Fruit fly (Drosophila melanogaster) whole organism, embryonic: ENCODE measurements around the gene ND-PDSW.
A peak's percentile ranks its signal among the peaks of the same experiment; 100 is the strongest.

ENCODE experiments used
- Adf1 ChIP-seq: fragments of 200-800 bp; sonication (Bioruptor generic); IDR thresholded peaks from 2 replicates; pipeline ENCODE4 v1.3.6; 2022; ENCODE audit warnings: missing biosample characterization, missing genetic modification characterization
- Bdp1 ChIP-seq: fragments of 200-800 bp; sonication (Bioruptor generic); optimal IDR thresholded peaks from 3 replicates; lab custom pipeline; 2016; ENCODE audit warnings: missing biosample characterization, missing genetic modification characterization
- CG12744 ChIP-seq: fragments of 200-800 bp; sonication (Bioruptor generic); optimal IDR thresholded peaks from 2 replicates; lab custom pipeline; 2016; ENCODE audit warnings: missing biosample characterization, missing genetic modification characterization
- CG12942 ChIP-seq: fragments of 200-800 bp; sonication (Bioruptor generic); optimal IDR thresholded peaks from 3 replicates; lab custom pipeline; 2016; ENCODE audit warnings: missing biosample characterization, missing genetic modification characterization
- CG15073 ChIP-seq: fragments of 200-800 bp; sonication (Bioruptor generic); optimal IDR thresholded peaks from 2 replicates; lab custom pipeline; 2016; ENCODE audit warnings: missing biosample characterization, missing genetic modification characterization
- CG1529 ChIP-seq: fragments of 200-800 bp; sonication (Bioruptor generic); optimal IDR thresholded peaks from 3 replicates; lab custom pipeline; 2018; ENCODE audit warnings: missing biosample characterization, missing genetic modification characterization
- CG16863 ChIP-seq: fragments of 200-800 bp; sonication (Bioruptor generic); optimal IDR thresholded peaks from 3 replicates; lab custom pipeline; 2016; ENCODE audit warnings: missing biosample characterization, missing genetic modification characterization
- CG17186 ChIP-seq: fragments of 200-800 bp; sonication (Bioruptor generic); optimal IDR thresholded peaks from 3 replicates; lab custom pipeline; 2017; ENCODE audit warnings: missing biosample characterization, missing genetic modification reagents, missing genetic modification characterization
- CG18011 ChIP-seq: fragments of 200-800 bp; sonication (Bioruptor generic); optimal IDR thresholded peaks from 2 replicates; lab custom pipeline; 2017; ENCODE audit warnings: missing biosample characterization, missing genetic modification characterization, mild to moderate bottlenecking, moderate library complexity, missing genotype
- CG1832 ChIP-seq: fragments of 200-800 bp; sonication (Bioruptor generic); optimal IDR thresholded peaks from 2 replicates; lab custom pipeline; 2017; ENCODE audit warnings: missing biosample characterization, mild to moderate bottlenecking, missing genetic modification characterization, inconsistent platforms
- CG2129 ChIP-seq: fragments of 200-800 bp; sonication (Bioruptor generic); IDR thresholded peaks from 2 replicates; pipeline ENCODE4 v1.3.6; 2022; ENCODE audit warnings: missing biosample characterization, missing genetic modification characterization; ENCODE audit not compliant: partially characterized antibody
- CG2678 ChIP-seq: fragments of 200-800 bp; sonication (Bioruptor generic); optimal IDR thresholded peaks from 3 replicates; lab custom pipeline; 2019; ENCODE audit warnings: missing biosample characterization, mild to moderate bottlenecking, missing genetic modification characterization, moderate library complexity
- CG2875 ChIP-seq: fragments of 200-800 bp; sonication (Bioruptor generic); optimal IDR thresholded peaks from 2 replicates; lab custom pipeline; 2017; ENCODE audit warnings: missing biosample characterization, mild to moderate bottlenecking, missing genetic modification characterization, missing genetic modification reagents
- CG31365 ChIP-seq: fragments of 200-800 bp; sonication (Bioruptor generic); optimal IDR thresholded peaks from 2 replicates; lab custom pipeline; 2018; ENCODE audit warnings: missing biosample characterization, mild to moderate bottlenecking, missing genetic modification characterization
- CG31441 ChIP-seq: fragments of 200-800 bp; sonication (Bioruptor generic); IDR thresholded peaks from 2 replicates; pipeline ENCODE4 v1.3.6; 2022; ENCODE audit warnings: missing biosample characterization, missing genetic modification characterization
- CG3281 ChIP-seq: fragments of 200-800 bp; sonication (Bioruptor generic); optimal IDR thresholded peaks from 3 replicates; lab custom pipeline; 2017; ENCODE audit warnings: missing biosample characterization, mild to moderate bottlenecking, missing genetic modification characterization
- CG34376 ChIP-seq: fragments of 200-800 bp; sonication (Bioruptor generic); optimal IDR thresholded peaks from 2 replicates; lab custom pipeline; 2018; ENCODE audit warnings: missing biosample characterization, mild to moderate bottlenecking, missing genetic modification characterization
- CG5245 ChIP-seq: fragments of 200-800 bp; sonication (Bioruptor generic); optimal IDR thresholded peaks from 3 replicates; lab custom pipeline; 2016; ENCODE audit warnings: missing biosample characterization, missing genetic modification characterization
- CG6654 ChIP-seq: fragments of 200-800 bp; sonication (Bioruptor generic); optimal IDR thresholded peaks from 2 replicates; lab custom pipeline; 2017; ENCODE audit warnings: missing biosample characterization, mild to moderate bottlenecking, missing genetic modification characterization
- CG6689 ChIP-seq: fragments of 200-800 bp; sonication (Bioruptor generic); IDR thresholded peaks from 2 replicates; pipeline ENCODE4 v1.3.6; 2022; ENCODE audit warnings: missing biosample characterization, missing genetic modification characterization
- CG7786 ChIP-seq: fragments of 200-800 bp; sonication (Bioruptor generic); optimal IDR thresholded peaks from 2 replicates; lab custom pipeline; 2016; ENCODE audit warnings: missing biosample characterization, missing genetic modification characterization
- CG7963 ChIP-seq: fragments of 200-800 bp; sonication (Bioruptor generic); IDR thresholded peaks from 3 replicates; pipeline ENCODE4 v1.3.6; 2022; ENCODE audit warnings: missing biosample characterization, missing genetic modification characterization; ENCODE audit not compliant: partially characterized antibody
- CG8924 ChIP-seq: fragments of 200-800 bp; optimal IDR thresholded peaks from 3 replicates; lab custom pipeline; 2019; ENCODE audit warnings: missing biosample characterization, mild to moderate bottlenecking, missing genetic modification characterization, moderate library complexity
- CG9876 ChIP-seq: fragments of 200-800 bp; sonication (Bioruptor generic); optimal IDR thresholded peaks from 2 replicates; lab custom pipeline; 2016; ENCODE audit warnings: missing biosample characterization, missing genetic modification characterization
- Dip2 ChIP-seq: fragments of 200-800 bp; sonication (Bioruptor generic); IDR thresholded peaks from 2 replicates; pipeline ENCODE4 v1.3.6; 2022; ENCODE audit warnings: missing biosample characterization, missing genetic modification characterization
- Dref ChIP-seq: fragments of 200-800 bp; sonication (Bioruptor generic); IDR thresholded peaks from 2 replicates; pipeline ENCODE4 v1.3.6; 2022; ENCODE audit warnings: missing biosample characterization, missing genetic modification characterization
- Gug ChIP-seq: fragments of 200-800 bp; sonication (Bioruptor generic); IDR thresholded peaks from 4 replicates; pipeline ENCODE4 v1.3.6; 2022; ENCODE audit warnings: missing biosample characterization, missing genetic modification characterization
- MBD-R2 ChIP-seq: fragments of 200-800 bp; sonication (Bioruptor generic); IDR thresholded peaks from 2 replicates; pipeline ENCODE4 v1.3.6; 2022; ENCODE audit warnings: missing biosample characterization, missing genetic modification characterization
- Med ChIP-seq: fragments of 200-800 bp; sonication (Bioruptor generic); peaks from one replicate; lab custom pipeline; 2016; ENCODE audit warnings: missing biosample characterization, missing genetic modification characterization, mild to moderate bottlenecking, inconsistent platforms, moderate library complexity
- Meics ChIP-seq: fragments of 200-800 bp; sonication (Bioruptor generic); optimal IDR thresholded peaks from 2 replicates; lab custom pipeline; 2017; ENCODE audit warnings: missing biosample characterization, mild to moderate bottlenecking, missing genetic modification characterization
- NC2α ChIP-seq: fragments of 200-800 bp; sonication (Bioruptor generic); optimal IDR thresholded peaks from 2 replicates; lab custom pipeline; 2016; ENCODE audit warnings: missing biosample characterization, missing genetic modification characterization
- Rx ChIP-seq: fragments of 200-800 bp; sonication (Bioruptor generic); IDR thresholded peaks from 2 replicates; pipeline ENCODE4 v1.3.6; 2022; ENCODE audit warnings: missing biosample characterization, missing genetic modification characterization
- Taf1 ChIP-seq: fragments of 200-800 bp; sonication (Bioruptor generic); IDR thresholded peaks from 2 replicates; pipeline ENCODE4 v1.3.6; 2022; ENCODE audit warnings: missing biosample characterization, missing genetic modification characterization
- ash1 ChIP-seq: fragments of 200-800 bp; sonication (Bioruptor generic); optimal IDR thresholded peaks from 2 replicates; lab custom pipeline; 2018; ENCODE audit warnings: missing biosample characterization, mild to moderate bottlenecking, missing genetic modification characterization
- az2 ChIP-seq: fragments of 200-800 bp; sonication (Bioruptor generic); optimal IDR thresholded peaks from 3 replicates; lab custom pipeline; 2016; ENCODE audit warnings: missing biosample characterization, missing genetic modification characterization
- ci ChIP-seq: fragments of 200-800 bp; sonication (Bioruptor generic); IDR thresholded peaks from 3 replicates; pipeline ENCODE4 v1.3.6; 2022; ENCODE audit warnings: missing biosample characterization, missing genetic modification characterization
- crol ChIP-seq: fragments of 200-800 bp; sonication (Bioruptor generic); IDR thresholded peaks from 2 replicates; pipeline ENCODE4 v1.3.6; 2022; ENCODE audit warnings: missing biosample characterization, missing genetic modification characterization
- disco-r ChIP-seq: fragments of 200-800 bp; sonication (Bioruptor generic); optimal IDR thresholded peaks from 2 replicates; lab custom pipeline; 2016; ENCODE audit warnings: missing biosample characterization, missing genetic modification characterization
- fd102C ChIP-seq: fragments of 200-800 bp; sonication (Bioruptor generic); optimal IDR thresholded peaks from 2 replicates; lab custom pipeline; 2018; ENCODE audit warnings: missing biosample characterization, mild to moderate bottlenecking, missing genetic modification characterization, moderate library complexity
- knrl ChIP-seq: fragments of 200-800 bp; sonication (Bioruptor generic); IDR thresholded peaks from 3 replicates; pipeline ENCODE4 v1.3.6; 2022; ENCODE audit warnings: missing biosample characterization, missing genetic modification characterization; ENCODE audit not compliant: partially characterized antibody
- lov ChIP-seq, 2 experiments: fragments of 200-800 bp in 1 of 2; fragments of >200 bp in 1 of 2; sonication (Bioruptor generic) in 1 of 2; IDR thresholded peaks in 1 of 2; optimal IDR thresholded peaks in 1 of 2; 2 replicates in 1 of 2; 3 replicates in 1 of 2; pipeline versions ENCODE4 v1.3.6 to Lab custom; 2017 to 2022; ENCODE audit warnings: missing biosample characterization in 1 of 2, missing genetic modification characterization in 1 of 2
- luna ChIP-seq: fragments of 200-800 bp; sonication (Bioruptor generic); optimal IDR thresholded peaks from 2 replicates; lab custom pipeline; 2016; ENCODE audit warnings: missing biosample characterization, missing genetic modification characterization
- nau ChIP-seq: fragments of 200-800 bp; sonication (Bioruptor generic); optimal IDR thresholded peaks from 3 replicates; lab custom pipeline; 2017; ENCODE audit warnings: missing biosample characterization, mild to moderate bottlenecking, missing genetic modification characterization, missing genetic modification reagents
- peb ChIP-seq: fragments of 200-800 bp; sonication (Bioruptor generic); IDR thresholded peaks from 2 replicates; pipeline ENCODE4 v1.3.6; 2022; ENCODE audit warnings: missing biosample characterization, missing genetic modification characterization
- pfk ChIP-seq: fragments of 200-800 bp; sonication (Bioruptor generic); optimal IDR thresholded peaks from 2 replicates; lab custom pipeline; 2018; ENCODE audit warnings: missing biosample characterization, mild to moderate bottlenecking, missing genetic modification characterization, moderate library complexity
- psq ChIP-seq: fragments of 200-800 bp; sonication (Bioruptor generic); optimal IDR thresholded peaks from 2 replicates; lab custom pipeline; 2017; ENCODE audit warnings: missing biosample characterization, missing genetic modification characterization
- sob ChIP-seq: fragments of 200-800 bp; sonication (Bioruptor generic); IDR thresholded peaks from 2 replicates; pipeline ENCODE4 v1.3.6; 2022; ENCODE audit warnings: missing biosample characterization, missing genetic modification characterization
- toy ChIP-seq: fragments of 200-800 bp; sonication (Bioruptor generic); IDR thresholded peaks from 2 replicates; pipeline ENCODE4 v1.3.6; 2022; ENCODE audit warnings: missing biosample characterization, missing genetic modification characterization

Gene ND-PDSW

dm6 chr2L:3478034-3478880 lies 12.3 kb downstream of the ND-PDSW start, which contains the start of gene Thor (continued):
- TF ChIP-seq nau (GFP tag; lab: Kevin White, UChicago) (peak; percentile 71), CG5245 (peak; percentile 39), Rx (GFP tag; lab: Robert Waterston, UW) (0 out of 2 replicates have a peak, but pooled peaks have one; percentile 30), MBD-R2 (GFP tag; lab: Robert Waterston, UW) (peak; percentile 21; the same call in 1 of the 2 replicates), CG2875 (GFP tag; lab: Kevin White, UChicago) (peak; percentile 66), CG16863 (GFP tag; lab: Kevin White, UChicago) (peak; percentile 62), luna (GFP tag; lab: Kevin White, UChicago) (peak; percentile 35), Gug (GFP tag; lab: Robert Waterston, UW) (no peak), CG31365 (peak; percentile 46), CG3281 (GFP tag; lab: Kevin White, UChicago) (peak; percentile 67), fd102C (no peak), Med (GFP tag; lab: Kevin White, UChicago) (peak; percentile 97), CG15073 (GFP tag; lab: Kevin White, UChicago) (no peak), CG17186 (GFP tag; lab: Kevin White, UChicago) (no peak), sob (GFP tag; lab: Robert Waterston, UW) (peak; percentile 76), CG6654 (GFP tag; lab: Kevin White, UChicago) (no peak), CG7963 (GFP tag; lab: Robert Waterston, UW) (no peak), Dip2 (GFP tag; lab: Robert Waterston, UW) (no peak), Adf1 (GFP tag; lab: Robert Waterston, UW) (peak; percentile 55; the same call in 1 of the 2 replicates), CG31441 (GFP tag; lab: Robert Waterston, UW) (peak; percentile 71), CG18011 (GFP tag; lab: Kevin White, UChicago) (peak; percentile 24), Bdp1 (GFP tag; lab: Kevin White, UChicago) (peak; percentile 63), Taf1 (GFP tag; lab: Robert Waterston, UW) (0 out of 2 replicates have a peak, but pooled peaks have one; percentile 46), peb (GFP tag; lab: Robert Waterston, UW) (no peak), NC2α (GFP tag; lab: Kevin White, UChicago) (peak; percentile 91), knrl (GFP tag; lab: Robert Waterston, UW) (peak; percentile 26; the same call in 1 of the 3 replicates), CG12744 (peak; percentile 56), CG12942 (GFP tag; lab: Kevin White, UChicago) (no peak), CG6689 (GFP tag; lab: Robert Waterston, UW) (no peak), disco-r (GFP tag; lab: Kevin White, UChicago) (peak; percentile 58), CG1529 (peak; percentile 19), CG7786 (peak; percentile 49), CG8924 (peak; percentile 74), psq (GFP tag; lab: Kevin White, UChicago) (peak; percentile 41), toy (GFP tag; lab: Robert Waterston, UW) (peak; percentile 61; the same call in 1 of the 2 replicates), ci (GFP tag; lab: Robert Waterston, UW) (peak; percentile 93), Dref (GFP tag; lab: Robert Waterston, UW) (no peak), CG1832 (GFP tag; lab: Kevin White, UChicago) (no peak), pfk (GFP tag; lab: Kevin White, UChicago) (peak; percentile 29), CG34376 (GFP tag; lab: Kevin White, UChicago) (peak; percentile 93), CG9876 (GFP tag; lab: Kevin White, UChicago) (peak; percentile 72), az2 (GFP tag; lab: Kevin White, UChicago) (peak; percentile 19), CG2129 (GFP tag; lab: Robert Waterston, UW) (no peak), lov (optimal IDR thresholded peaks at IDR 0.05; lab: Kevin White, UChicago) (no peak), lov (GFP tag; IDR thresholded peaks at IDR 0.05; lab: Robert Waterston, UW) (peak; percentile 90), Meics (peak; percentile 70), ash1 (peak; percentile 77), CG2678 (tag; lab: Kevin White, UChicago) (peak; percentile 61), crol (GFP tag; lab: Robert Waterston, UW) (peak; percentile 57)
